Fruit fly (Drosophila melanogaster) Kc167 (cell line): ENCODE measurements around the gene CG17600.

Experiments
- Myc ChIP-seq: fragments of >200 bp; optimal IDR thresholded peaks from 2 replicates; lab custom pipeline; 2017; ENCODE audit warnings: missing external identifiers
- Sin3A ChIP-seq: fragments of >200 bp; optimal IDR thresholded peaks from 2 replicates; lab custom pipeline; 2018; ENCODE audit warnings: missing external identifiers
- h ChIP-seq: fragments of >200 bp; optimal IDR thresholded peaks from 3 replicates; lab custom pipeline; 2018; ENCODE audit warnings: missing external identifiers
- insv ChIP-seq: fragments of >200 bp; optimal IDR thresholded peaks from 3 replicates; lab custom pipeline; 2018; ENCODE audit warnings: missing external identifiers
- psq ChIP-seq: fragments of >200 bp; optimal IDR thresholded peaks from 2 replicates; lab custom pipeline; 2017; ENCODE audit warnings: missing external identifiers
- ttk ChIP-seq: sonication (Bioruptor generic); optimal IDR thresholded peaks from 2 replicates; lab custom pipeline; 2017; ENCODE audit warnings: missing external identifiers

CG17600 gene

DNA sequence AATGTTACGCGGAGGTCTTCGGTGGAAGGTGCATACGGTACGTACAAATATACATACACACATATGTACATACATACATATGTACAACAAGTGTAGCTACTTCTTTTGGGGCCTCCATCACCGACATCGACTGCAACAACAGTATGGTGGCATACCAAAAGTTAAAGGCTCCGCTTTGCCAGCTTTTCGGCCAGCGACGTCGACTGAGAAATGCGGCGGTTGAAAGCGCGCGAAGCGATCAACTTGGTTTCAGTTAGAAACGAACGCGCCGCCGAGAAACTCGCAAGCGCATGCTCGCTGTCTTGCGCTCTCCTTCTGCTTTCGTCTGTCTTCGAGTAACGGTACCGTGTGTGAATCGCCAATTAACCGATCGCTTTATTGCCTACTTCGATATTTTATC is at the start of gene CG17600:
CG17600 (plus strand) TSS at position 250 of the 400 bp plus-strand sequence.
- no peak for TF ChIP-seq Sin3A (lab: Kevin White, UChicago)
- TF ChIP-seq Myc (lab: Kevin White, UChicago) = no peak
- TF ChIP-seq h (lab: Kevin White, UChicago) = no peak
- no peak for TF ChIP-seq insv (lab: Kevin White, UChicago)
- TF ChIP-seq psq (lab: Kevin White, UChicago) = no peak
- TF ChIP-seq ttk (lab: Kevin White, UChicago) = no peak

DNA sequence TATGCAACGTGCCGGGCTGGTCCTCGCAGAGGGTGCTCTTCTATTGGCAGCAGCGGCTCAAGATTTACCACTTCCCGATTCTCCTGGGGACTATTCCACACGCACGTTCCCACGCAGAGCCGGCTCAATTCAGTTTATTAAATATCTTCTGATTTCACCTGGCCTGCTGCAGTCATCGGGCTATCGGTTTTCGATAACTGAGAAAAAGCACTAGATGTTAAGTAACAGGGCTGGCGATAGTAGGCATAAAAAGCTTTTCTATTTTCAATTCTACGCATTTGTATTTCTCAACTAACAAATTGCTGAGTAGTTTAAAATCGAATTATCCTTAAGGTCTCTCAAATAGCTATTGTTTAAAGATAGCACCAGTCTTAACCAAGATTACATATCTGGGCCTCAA is 43.2 kb upstream of the CG17600 start, which contains the start of gene CG14613:
CG14613 (minus strand) TSS at position 203 of the 400 bp plus-strand sequence.
- TF ChIP-seq insv (lab: Kevin White, UChicago) (no peak), Sin3A (lab: Kevin White, UChicago) (no peak)

- TF ChIP-seq ttk (lab: Kevin White, UChicago) = no peak
- TF ChIP-seq Sin3A (lab: Kevin White, UChicago) = no peak
- no peak for TF ChIP-seq insv (lab: Kevin White, UChicago)
- TF ChIP-seq Myc (lab: Kevin White, UChicago) = no peak
Measured at dm6 chrX:22473520-22473919, 41.5 kb upstream of the CG17600 start, which contains the start of gene CG14618. CG14618 (plus strand) TSS chrX:22473698.

- TF ChIP-seq Sin3A (lab: Kevin White, UChicago) = no peak
- no peak for TF ChIP-seq Myc (lab: Kevin White, UChicago)
- TF ChIP-seq ttk (lab: Kevin White, UChicago) = no peak
- no peak for TF ChIP-seq h (lab: Kevin White, UChicago)
- no peak for TF ChIP-seq insv (lab: Kevin White, UChicago)
- no peak for TF ChIP-seq psq (lab: Kevin White, UChicago)
Measured at dm6 chrX:22474881-22475280, 40.1 kb upstream of the CG17600 start.

DNA sequence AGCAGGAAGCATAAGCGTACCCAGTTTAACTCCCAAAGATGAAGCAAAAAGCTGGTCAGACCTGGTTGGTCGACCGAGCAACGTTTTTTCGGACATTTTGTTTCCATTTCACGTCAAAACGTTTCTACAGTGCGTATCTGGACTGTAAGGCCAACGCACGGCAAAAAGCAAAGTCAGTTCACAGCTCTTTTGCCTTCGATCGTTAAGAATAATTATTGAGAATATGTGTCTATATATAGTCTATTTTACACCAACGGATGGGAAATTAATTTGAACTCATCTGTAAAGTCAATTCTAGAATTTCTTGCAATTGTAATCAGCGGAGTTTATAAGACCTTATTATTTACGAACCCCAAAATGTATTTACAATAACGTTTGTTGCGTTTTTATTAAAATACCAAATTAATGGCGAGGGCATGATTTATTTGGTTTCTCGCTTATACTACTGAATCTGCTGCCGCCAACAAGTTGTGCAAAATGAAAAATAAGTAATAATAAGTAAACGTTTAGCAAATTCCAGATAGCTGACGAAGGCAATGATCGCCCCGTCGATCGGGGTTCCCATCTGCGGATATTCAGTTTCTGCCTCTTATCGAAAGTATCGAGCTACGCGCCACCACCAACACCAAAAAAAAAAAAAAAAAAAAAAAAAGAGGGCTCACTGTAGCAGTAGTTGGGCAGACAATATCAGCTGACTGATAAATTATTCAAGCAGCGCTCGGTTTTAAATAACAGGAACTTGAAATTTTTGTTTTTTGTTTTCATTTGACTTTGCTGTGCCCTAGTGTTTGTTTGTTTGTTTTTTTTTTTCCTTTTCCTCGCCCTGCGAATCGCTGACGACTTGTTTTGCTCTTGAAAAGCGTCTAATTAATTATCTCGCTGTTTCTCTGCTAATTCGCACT is 37.1 kb upstream of the CG17600 start:
- TF ChIP-seq psq (lab: Kevin White, UChicago) = no peak

dm6 chrX:22479207-22479820 is 35.7 kb upstream of the CG17600 start:
- no peak for TF ChIP-seq psq (lab: Kevin White, UChicago)
- TF ChIP-seq ttk (lab: Kevin White, UChicago) = no peak
- TF ChIP-seq Sin3A (lab: Kevin White, UChicago) = no peak
- TF ChIP-seq Myc (lab: Kevin White, UChicago) = no peak
- no peak for TF ChIP-seq h (lab: Kevin White, UChicago)
- TF ChIP-seq insv (lab: Kevin White, UChicago) = no peak

DNA sequence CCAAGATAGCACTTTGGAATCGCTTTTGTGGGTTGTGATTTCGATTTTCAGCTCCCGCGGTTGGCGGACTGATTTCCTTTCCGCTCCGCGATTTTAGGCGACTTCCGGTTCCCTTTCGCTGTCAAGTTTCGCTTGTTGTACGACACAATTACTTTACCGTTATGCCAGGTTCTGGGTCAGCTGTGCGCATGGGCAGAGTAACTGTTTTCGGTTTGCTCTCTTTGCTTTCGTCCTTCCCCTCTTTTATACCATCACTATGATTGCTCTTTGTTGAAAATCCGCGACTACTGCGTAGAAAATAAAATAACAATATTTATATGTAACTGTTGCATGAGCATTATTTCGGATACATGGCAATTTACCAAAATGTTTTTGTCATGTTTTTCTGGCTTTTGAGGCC is 34.4 kb upstream of the CG17600 start:
- TF ChIP-seq Sin3A (lab: Kevin White, UChicago) = no peak
- TF ChIP-seq Myc (lab: Kevin White, UChicago) = no peak
- TF ChIP-seq psq (lab: Kevin White, UChicago) = no peak
- TF ChIP-seq ttk (lab: Kevin White, UChicago) = no peak
- no peak for TF ChIP-seq h (lab: Kevin White, UChicago)
- no peak for TF ChIP-seq insv (lab: Kevin White, UChicago)

- TF ChIP-seq psq (lab: Kevin White, UChicago) (no peak), Myc (lab: Kevin White, UChicago) (no peak), Sin3A (lab: Kevin White, UChicago) (no peak), h (lab: Kevin White, UChicago) (no peak), ttk (lab: Kevin White, UChicago) (no peak), insv (lab: Kevin White, UChicago) (no peak)
Measured at dm6 chrX:22481131-22481530, 33.9 kb upstream of the CG17600 start.

DNA sequence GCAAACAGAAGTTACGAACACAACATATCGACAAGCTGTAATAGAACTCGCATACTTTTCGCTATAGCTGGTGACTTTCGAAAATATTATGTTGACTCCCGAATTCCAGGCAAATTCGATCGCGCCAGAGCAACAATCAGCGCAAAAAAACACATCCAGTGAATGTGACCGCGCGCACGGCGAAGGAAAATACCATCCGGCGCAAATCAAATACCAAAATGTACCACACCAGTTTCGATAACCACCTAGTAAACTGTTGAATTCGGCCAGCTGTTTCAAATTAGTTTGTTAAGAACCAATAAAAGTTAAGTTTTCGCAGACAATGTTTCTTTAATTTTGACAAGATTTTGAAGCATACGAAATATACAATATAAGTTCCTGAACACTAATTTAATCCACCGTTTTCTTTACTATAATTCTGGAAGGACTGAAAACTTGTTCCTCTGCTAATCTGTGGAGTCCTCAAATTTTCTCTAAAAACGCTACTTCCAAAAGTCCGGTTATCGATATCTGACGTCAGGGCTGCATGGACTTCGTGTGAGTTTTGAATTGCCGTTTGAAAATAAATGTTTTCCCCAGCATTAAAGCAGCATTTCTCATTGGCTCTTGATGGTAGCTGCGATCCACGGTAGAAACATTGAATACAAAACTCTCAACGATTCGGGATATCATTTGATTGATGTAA is 33.0 kb upstream of the CG17600 start, which contains the start of the genes Cp110 and CG12576:
Cp110 (plus strand) TSS at position 223 of the 685 bp plus-strand sequence.
CG12576 (minus strand) TSS at position 498 of the 685 bp plus-strand sequence.
- no peak for TF ChIP-seq Sin3A (lab: Kevin White, UChicago)
- no peak for TF ChIP-seq insv (lab: Kevin White, UChicago)
- TF ChIP-seq ttk (lab: Kevin White, UChicago) = no peak
- no peak for TF ChIP-seq h (lab: Kevin White, UChicago)

- TF ChIP-seq h (lab: Kevin White, UChicago) (no peak), insv (lab: Kevin White, UChicago) (no peak), psq (lab: Kevin White, UChicago) (no peak), Myc (lab: Kevin White, UChicago) (no peak), ttk (lab: Kevin White, UChicago) (no peak), Sin3A (lab: Kevin White, UChicago) (no peak)
Measured at dm6 chrX:22486487-22486886, 28.5 kb upstream of the CG17600 start.
